Worm (Caenorhabditis elegans) whole organism, L3 larva: Measurements from ENCODE around the gene Y17G7B.23.

Experiments
- ceh-28 ChIP-seq: fragments of 150-350 bp; optimal IDR thresholded peaks from 2 replicates; lab custom pipeline; 2014; ENCODE audit warnings: missing biosample characterization, missing genetic modification reagents, missing genetic modification characterization
- elt-2 ChIP-seq: sonication (generic microtip); optimal IDR thresholded peaks from 2 replicates; lab custom pipeline; 2016; ENCODE audit warnings: missing genetic modification reagents, mild to moderate bottlenecking, missing genetic modification characterization, missing compliant biosample characterization
- ztf-11 ChIP-seq: fragments of 150-350 bp; optimal IDR thresholded peaks from 2 replicates; lab custom pipeline; 2014; ENCODE audit warnings: missing biosample characterization, missing genetic modification characterization

DNA sequence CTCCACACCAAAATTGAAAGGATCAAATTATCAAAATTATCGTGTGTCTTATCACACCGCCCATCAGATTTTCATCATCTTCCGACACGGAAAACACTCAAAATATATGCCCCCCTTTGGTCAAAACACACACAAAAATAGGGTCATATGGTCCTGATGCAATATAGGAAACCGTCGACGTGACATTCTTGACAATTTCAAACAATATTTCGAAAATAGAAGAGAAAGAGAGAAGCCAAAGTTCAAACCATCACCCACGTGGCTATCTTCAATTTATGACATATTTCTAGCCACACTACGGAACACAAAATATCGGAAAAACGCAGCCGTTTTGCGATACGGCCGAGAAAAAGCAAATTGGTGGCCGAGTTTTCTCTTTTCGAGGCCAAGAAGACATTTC is 51.6 kb downstream of the Y17G7B.23 start:
- TF ChIP-seq ceh-28 (no peak), elt-2 (tag; lab: Kevin White, UChicago) (no peak), ztf-11 (tag; lab: Kevin White, UChicago) (no peak)
